Fruit fly (Drosophila melanogaster): ENCODE measurements around the gene santa-maria.

The santa-maria gene

DNA sequence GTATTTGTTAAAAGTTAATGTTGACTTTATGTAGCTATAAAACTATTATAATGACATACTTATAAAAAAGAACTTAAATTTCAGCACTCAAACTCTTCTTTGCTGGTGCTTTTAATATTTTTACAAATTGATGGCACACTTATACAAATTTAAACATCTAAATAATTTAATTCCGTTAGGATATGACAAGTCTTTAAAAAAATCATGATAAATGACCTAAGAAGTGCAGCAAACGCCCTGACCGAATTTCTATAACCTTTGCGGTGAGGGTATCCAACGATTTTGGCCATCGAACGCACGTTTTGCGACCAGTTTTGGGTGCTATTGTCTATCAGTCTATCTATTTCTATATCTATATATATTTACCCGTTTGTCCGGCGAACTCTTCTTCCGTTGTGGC, 8.1 kb downstream of the santa-maria start (continued):
- no peak for TF ChIP-seq CG10267 (tag; optimal IDR thresholded peaks at IDR 0.05)
- TF ChIP-seq Spps (tag; optimal IDR thresholded peaks at IDR 0.05) = no peak
- no peak for TF ChIP-seq ewg (GFP tag; optimal IDR thresholded peaks at IDR 0.05)
- TF ChIP-seq gem (tag; optimal IDR thresholded peaks at IDR 0.05) = peak; percentile 68
- TF ChIP-seq Fer2 (tag; optimal IDR thresholded peaks at IDR 0.05) = no peak
- TF ChIP-seq Oli (tag; optimal IDR thresholded peaks at IDR 0.05) = peak; percentile 23
- no peak for TF ChIP-seq CG16813 (GFP tag; IDR thresholded peaks at IDR 0.05; ENCODE audit: partially characterized antibody)
- no peak for TF ChIP-seq repo (GFP tag; optimal IDR thresholded peaks at IDR 0.05)
- peak; percentile 24 for TF ChIP-seq HLH54F (GFP tag; optimal IDR thresholded peaks at IDR 0.05)
- no peak for TF ChIP-seq Oaz (GFP tag; IDR thresholded peaks at IDR 0.05)
- TF ChIP-seq bcd (GFP tag; optimal IDR thresholded peaks at IDR 0.05) = peak; percentile 39
- no peak for TF ChIP-seq luna (GFP tag; optimal IDR thresholded peaks at IDR 0.05)
- TF ChIP-seq hth (optimal IDR thresholded peaks at IDR 0.05) = no peak
- TF ChIP-seq Lim3 (GFP tag; IDR thresholded peaks at IDR 0.05) = no peak
- TF ChIP-seq CG15696 (tag; optimal IDR thresholded peaks at IDR 0.05) = no peak
- no peak for TF ChIP-seq corto (GFP tag; optimal IDR thresholded peaks at IDR 0.05)
- peak; percentile 37 for TF ChIP-seq Fer3 (tag; optimal IDR thresholded peaks at IDR 0.05)
- TF ChIP-seq CG12769 (tag; optimal IDR thresholded peaks at IDR 0.05) = no peak
- TF ChIP-seq CG4730 (GFP tag; IDR thresholded peaks at IDR 0.05) = peak; percentile 43; the same call in 1 of the 2 replicates
- TF ChIP-seq CG17328 (GFP tag; IDR thresholded peaks at IDR 0.05) = no peak
- no peak for TF ChIP-seq CG11247 (GFP tag; IDR thresholded peaks at IDR 0.05)
- no peak for TF ChIP-seq seq (GFP tag; IDR thresholded peaks at IDR 0.05)
- TF ChIP-seq Adf1 (GFP tag; IDR thresholded peaks at IDR 0.05) = no peak
- peak; percentile 45 for TF ChIP-seq CG9437 (GFP tag; optimal IDR thresholded peaks at IDR 0.05)
- TF ChIP-seq bowl (GFP tag; IDR thresholded peaks at IDR 0.05) = no peak
- no peak for TF ChIP-seq CG1792 (GFP tag; optimal IDR thresholded peaks at IDR 0.05)
- no peak for TF ChIP-seq Nf-YB (GFP tag; optimal IDR thresholded peaks at IDR 0.05)
- TF ChIP-seq Bgb (GFP tag; IDR thresholded peaks at IDR 0.05; ENCODE audit: partially characterized antibody) = no peak
- no peak for TF ChIP-seq CG14667 (GFP tag; IDR thresholded peaks at IDR 0.05)
- no peak for TF ChIP-seq CG10274 (GFP tag; optimal IDR thresholded peaks at IDR 0.05)
- TF ChIP-seq CG7271 (tag; optimal IDR thresholded peaks at IDR 0.05) = no peak
- TF ChIP-seq CG16863 (GFP tag; optimal IDR thresholded peaks at IDR 0.05) = no peak
- no peak for TF ChIP-seq lbe (GFP tag; optimal IDR thresholded peaks at IDR 0.05)
- TF ChIP-seq Drgx (GFP tag; IDR thresholded peaks at IDR 0.05) = no peak
- peak; percentile 42 for TF ChIP-seq CG3847 (GFP tag; IDR thresholded peaks at IDR 0.05)
- TF ChIP-seq peb (GFP tag; IDR thresholded peaks at IDR 0.05) = no peak
- no peak for TF ChIP-seq CG3065 (GFP tag; optimal IDR thresholded peaks at IDR 0.05)
- TF ChIP-seq Ets65A (GFP tag) = peak; percentile 84
- no peak for TF ChIP-seq CG33557 (GFP tag; optimal IDR thresholded peaks at IDR 0.05)
- 0 out of 2 replicates have a peak, but pooled peaks have one; percentile 14 for TF ChIP-seq CG32772 (GFP tag; IDR thresholded peaks at IDR 0.05)
- no peak for TF ChIP-seq pzg (GFP tag; optimal IDR thresholded peaks at IDR 0.05)
- TF ChIP-seq fu2 (GFP tag; optimal IDR thresholded peaks at IDR 0.05) = no peak
- TF ChIP-seq nerfin-2 (GFP tag; IDR thresholded peaks at IDR 0.05; ENCODE audit: partially characterized antibody) = no peak
- TF ChIP-seq inv (GFP tag; IDR thresholded peaks at IDR 0.05; ENCODE audit: partially characterized antibody) = no peak
- TF ChIP-seq lilli (GFP tag; optimal IDR thresholded peaks at IDR 0.05) = peak; percentile 59
- TF ChIP-seq CG8290 (GFP tag; optimal IDR thresholded peaks at IDR 0.05) = no peak
- TF ChIP-seq CG8290 (tag; optimal IDR thresholded peaks at IDR 0.05) = no peak
- TF ChIP-seq ac (GFP tag; optimal IDR thresholded peaks at IDR 0.05) = no peak
- TF ChIP-seq PHDP (tag; optimal IDR thresholded peaks at IDR 0.05) = peak; percentile 28
- TF ChIP-seq Hr39 (optimal IDR thresholded peaks at IDR 0.05) = no peak
- TF ChIP-seq HmgD (GFP tag; optimal IDR thresholded peaks at IDR 0.05) = no peak
- no peak for TF ChIP-seq dati (GFP tag; IDR thresholded peaks at IDR 0.05)
- no peak for TF ChIP-seq CG13123 (GFP tag; optimal IDR thresholded peaks at IDR 0.05)
